Worm (Caenorhabditis elegans): ENCODE measurements around the gene ddx-35.

ddx-35 gene

DNA sequence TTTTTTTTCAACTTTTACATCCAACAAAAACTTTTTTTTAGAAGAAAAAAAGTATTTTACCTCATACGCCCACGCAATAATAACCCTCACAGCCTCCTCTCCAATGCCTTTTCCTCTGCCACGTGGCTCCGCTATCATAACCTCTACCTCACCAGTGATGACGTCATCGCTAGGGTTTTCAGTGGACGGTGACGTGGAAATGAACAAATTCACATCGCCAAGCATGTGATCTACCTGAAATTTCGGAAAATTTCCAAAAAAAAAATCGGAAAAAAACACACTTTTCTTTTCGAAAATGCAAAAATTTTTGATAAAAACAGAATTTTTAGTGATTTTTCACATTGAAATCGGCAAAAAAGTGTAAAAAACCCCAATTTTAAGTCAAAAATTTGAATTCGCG is 14.9 kb downstream of the ddx-35 start:
- TF ChIP-seq ztf-11 (tag; optimal IDR thresholded peaks at IDR 0.05) (no peak), ceh-82 (tag; optimal IDR thresholded peaks at IDR 0.05) (no peak), sem-4 (tag; optimal IDR thresholded peaks at IDR 0.05) (no peak), ZK546.5 (tag; optimal IDR thresholded peaks at IDR 0.05) (no peak)

DNA sequence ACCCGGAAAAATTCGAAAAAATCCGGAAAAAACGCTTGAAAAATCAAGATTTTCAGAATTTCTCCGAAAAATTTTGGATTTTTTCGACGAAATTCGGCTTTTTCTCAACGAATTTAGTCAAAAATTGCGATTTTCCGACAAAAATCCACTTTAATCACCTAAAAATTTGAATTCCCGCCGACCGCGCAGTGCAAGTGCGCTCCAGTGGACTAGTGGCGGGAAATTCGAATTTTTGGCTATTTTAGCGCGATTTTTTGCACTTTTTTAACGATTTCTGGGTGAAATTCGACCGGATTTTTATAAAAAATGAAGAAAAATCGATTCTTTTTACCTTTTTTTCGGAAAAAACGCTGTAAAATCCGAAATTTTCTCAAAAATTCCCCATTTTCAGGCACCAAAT is 19.8 kb downstream of the ddx-35 start:
- TF ChIP-seq sma-3 (GFP tag; optimal IDR thresholded peaks at IDR 0.05) (no peak), lin-11 (tag; optimal IDR thresholded peaks at IDR 0.05) (no peak), aly-2 (tag; optimal IDR thresholded peaks at IDR 0.05) (no peak), Y55F3AM.14 (GFP tag; optimal IDR thresholded peaks at IDR 0.05) (no peak), gmeb-1 (tag; optimal IDR thresholded peaks at IDR 0.05) (no peak), peb-1 (tag; optimal IDR thresholded peaks at IDR 0.05) (no peak), unc-55 (GFP tag; optimal IDR thresholded peaks at IDR 0.05) (no peak), nhr-129 (tag; optimal IDR thresholded peaks at IDR 0.05) (no peak), ama-1 (optimal IDR thresholded peaks at IDR 0.05) (no peak), unc-62 (GFP tag; optimal IDR thresholded peaks at IDR 0.05) (no peak)

DNA sequence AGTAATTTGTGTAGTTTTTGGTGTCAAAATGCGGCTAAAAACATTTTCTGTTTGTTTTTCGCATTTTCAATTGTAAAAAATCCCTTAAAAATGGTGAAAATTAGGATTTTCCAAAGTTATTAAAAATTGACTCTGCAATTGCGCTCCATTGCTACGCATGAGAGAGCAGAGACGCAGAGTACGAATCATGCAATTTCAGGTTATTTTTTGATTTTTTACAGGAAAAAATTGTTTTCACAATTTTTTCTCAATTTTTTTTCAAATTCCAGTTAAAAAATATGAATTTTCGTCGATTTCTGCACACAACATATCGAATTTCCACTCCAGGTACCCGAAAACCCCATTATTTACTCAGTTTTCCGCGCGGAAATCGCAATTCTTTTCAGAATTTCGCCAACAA is 20.6 kb downstream of the ddx-35 start, which contains the start of gene mtg-1:
Gene mtg-1 (plus strand): TSS at position 160 of the 400 bp plus-strand sequence.
- no peak for TF ChIP-seq dmd-4 (tag; optimal IDR thresholded peaks at IDR 0.05)
- no peak for TF ChIP-seq elt-3 (tag; optimal IDR thresholded peaks at IDR 0.05)
- TF ChIP-seq lin-11 (tag; optimal IDR thresholded peaks at IDR 0.05) = no peak
- TF ChIP-seq unc-55 (GFP tag; optimal IDR thresholded peaks at IDR 0.05) = peak; percentile 64
- TF ChIP-seq nhr-129 (tag; optimal IDR thresholded peaks at IDR 0.05) = peak; percentile 8
- no peak for TF ChIP-seq nhr-23 (tag; optimal IDR thresholded peaks at IDR 0.05)
- TF ChIP-seq R02D3.7 (tag; optimal IDR thresholded peaks at IDR 0.05) = no peak
- no peak for TF ChIP-seq nhr-25 (tag; optimal IDR thresholded peaks at IDR 0.05)
- TF ChIP-seq mab-5 (tag; optimal IDR thresholded peaks at IDR 0.05) = no peak
- no peak for TF ChIP-seq mbf-1 (tag; optimal IDR thresholded peaks at IDR 0.05)
- no peak for TF ChIP-seq alr-1 (tag; optimal IDR thresholded peaks at IDR 0.05)
- peak; percentile 42 for TF ChIP-seq gmeb-1 (tag; optimal IDR thresholded peaks at IDR 0.05)
- TF ChIP-seq aly-2 (tag; optimal IDR thresholded peaks at IDR 0.05) = no peak
- peak; percentile 31 for TF ChIP-seq lin-13 (GFP tag; optimal IDR thresholded peaks at IDR 0.05)
- TF ChIP-seq lsy-2 (tag; optimal IDR thresholded peaks at IDR 0.05) = peak in 1 of 2 experiments; percentile 50
- peak; percentile 58 for TF ChIP-seq C34F6.9 (tag; optimal IDR thresholded peaks at IDR 0.05)
- TF ChIP-seq fos-1 (tag; optimal IDR thresholded peaks at IDR 0.05) = no peak

DNA sequence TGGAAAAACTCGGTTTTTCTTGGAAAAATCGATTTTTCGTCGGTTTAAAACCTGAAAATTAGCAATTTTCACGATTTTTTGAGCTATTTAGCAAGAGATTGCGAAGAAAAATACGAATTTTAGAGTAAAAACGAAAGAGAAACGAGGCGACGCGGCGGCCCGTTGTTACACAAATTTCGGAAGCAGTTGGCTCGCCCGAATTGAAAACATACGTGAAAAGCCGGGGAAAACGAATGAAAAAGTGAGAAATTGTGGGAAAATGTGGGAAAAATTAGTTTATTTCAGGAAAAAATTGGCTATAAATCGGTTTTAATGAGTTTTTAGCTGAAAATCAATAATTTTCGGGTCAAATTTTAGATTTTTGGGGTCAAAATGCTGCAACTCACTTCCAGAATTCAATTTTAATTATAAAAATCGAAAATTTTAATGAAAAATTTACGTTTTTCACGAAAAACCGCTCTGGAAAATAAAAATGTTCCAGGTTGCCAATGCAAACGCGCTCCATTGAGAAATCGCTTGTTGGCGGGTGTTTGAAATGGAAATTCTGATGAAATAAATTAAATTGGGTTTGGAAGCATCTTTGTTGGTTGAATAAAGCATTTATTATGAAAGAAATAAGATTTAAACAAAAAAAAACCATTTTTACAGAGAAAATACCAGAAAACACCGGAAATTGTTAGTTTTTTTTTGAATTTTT is 21.3 kb downstream of the ddx-35 start, which contains the start of gene snf-6:
Gene snf-6 (minus strand): TSS at position 51 of the 697 bp plus-strand sequence.
- no peak for TF ChIP-seq nhr-21 (tag; optimal IDR thresholded peaks at IDR 0.05)
- TF ChIP-seq snpc-4 (tag; optimal IDR thresholded peaks at IDR 0.05) = no peak
- TF ChIP-seq mdl-1 (tag; optimal IDR thresholded peaks at IDR 0.05) = no peak
- TF ChIP-seq sem-4 (tag; optimal IDR thresholded peaks at IDR 0.05) = peak; percentile 16
- no peak for TF ChIP-seq Y55F3AM.14 (GFP tag; optimal IDR thresholded peaks at IDR 0.05)
- peak; percentile 92 for TF ChIP-seq gmeb-1 (tag; optimal IDR thresholded peaks at IDR 0.05)
- TF ChIP-seq elt-3 (tag; optimal IDR thresholded peaks at IDR 0.05) = no peak
- TF ChIP-seq crh-2 (tag; optimal IDR thresholded peaks at IDR 0.05) = peak; percentile 27
- no peak for TF ChIP-seq unc-39 (tag; optimal IDR thresholded peaks at IDR 0.05)
- TF ChIP-seq sma-3 (GFP tag; optimal IDR thresholded peaks at IDR 0.05) = peak; percentile 33
- TF ChIP-seq ZK546.5 (tag; optimal IDR thresholded peaks at IDR 0.05) = no peak
- TF ChIP-seq nhr-25 (tag; optimal IDR thresholded peaks at IDR 0.05) = peak; percentile 15
- TF ChIP-seq ceh-82 (tag; optimal IDR thresholded peaks at IDR 0.05) = no peak
- TF ChIP-seq unc-55 (GFP tag; optimal IDR thresholded peaks at IDR 0.05) = peak; percentile 66
- no peak for TF ChIP-seq ztf-4 (tag; optimal IDR thresholded peaks at IDR 0.05)
- TF ChIP-seq alr-1 (tag; optimal IDR thresholded peaks at IDR 0.05) = no peak
- TF ChIP-seq lsy-2 (tag; optimal IDR thresholded peaks at IDR 0.05) = peak; percentile 47 to 62
- peak; percentile 45 for TF ChIP-seq lin-13 (GFP tag; optimal IDR thresholded peaks at IDR 0.05)
- TF ChIP-seq unc-62 (GFP tag; optimal IDR thresholded peaks at IDR 0.05) = no peak
- TF ChIP-seq skn-1 (tag; optimal IDR thresholded peaks at IDR 0.05) = no peak
- TF ChIP-seq mab-5 (tag; optimal IDR thresholded peaks at IDR 0.05) = no peak
- TF ChIP-seq elt-1 (tag; optimal IDR thresholded peaks at IDR 0.05) = no peak
- no peak for TF ChIP-seq peb-1 (tag; optimal IDR thresholded peaks at IDR 0.05)
- no peak for TF ChIP-seq nhr-237 (tag; optimal IDR thresholded peaks at IDR 0.05)
- no peak for TF ChIP-seq sma-9 (GFP tag; optimal IDR thresholded peaks at IDR 0.05)
- TF ChIP-seq sma-9 (tag; optimal IDR thresholded peaks at IDR 0.05) = no peak
- TF ChIP-seq aly-2 (tag; optimal IDR thresholded peaks at IDR 0.05) = no peak
- TF ChIP-seq R02D3.7 (tag; optimal IDR thresholded peaks at IDR 0.05) = no peak
- TF ChIP-seq nhr-77 (tag; optimal IDR thresholded peaks at IDR 0.05) = no peak
- TF ChIP-seq nhr-11 (tag; optimal IDR thresholded peaks at IDR 0.05) = no peak
- peak; percentile 12 for TF ChIP-seq fos-1 (tag; optimal IDR thresholded peaks at IDR 0.05)
- TF ChIP-seq dmd-4 (tag; optimal IDR thresholded peaks at IDR 0.05) = no peak
- TF ChIP-seq C34F6.9 (tag; optimal IDR thresholded peaks at IDR 0.05) = peak; percentile 38

Data from whole organism, L2 larva.